Worm (Caenorhabditis elegans) whole organism, L4/young adult: ENCODE results near the gene K07H8.5.

Source experiments
- W03F9.2 ChIP-seq: fragments of 150-350 bp; optimal IDR thresholded peaks from 2 replicates; lab custom pipeline; 2014; ENCODE audit warnings: missing biosample characterization, missing genetic modification characterization
- dao-5 ChIP-seq: sonication (generic microtip); optimal IDR thresholded peaks from 2 replicates; lab custom pipeline; 2016; ENCODE audit warnings: missing genotype, missing genetic modification characterization, moderate library complexity, missing compliant biosample characterization
- him-1 ChIP-seq: sonication (generic microtip); optimal IDR thresholded peaks from 2 replicates; lab custom pipeline; 2016; ENCODE audit warnings: missing genotype, missing genetic modification reagents, missing genetic modification characterization, missing compliant biosample characterization

Gene K07H8.5

DNA sequence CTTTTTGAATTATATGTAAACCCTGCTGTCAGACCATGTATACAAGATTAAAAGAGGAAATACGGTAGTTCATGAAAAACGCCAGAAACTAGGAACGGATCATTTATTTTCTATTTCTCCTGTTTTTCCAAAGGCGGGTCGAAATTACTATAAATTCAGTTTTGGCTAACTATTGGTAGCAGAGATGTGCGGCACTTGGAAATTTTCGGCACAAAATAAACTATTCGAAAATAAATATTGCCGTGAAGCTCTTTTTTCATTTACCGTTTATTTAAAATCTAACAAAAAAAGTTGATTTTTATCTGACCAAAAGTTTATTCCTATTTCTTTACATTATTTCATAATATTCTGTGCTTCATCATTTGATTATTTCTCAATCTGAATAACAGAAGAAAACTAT is 24.0 kb upstream of the K07H8.5 start, which contains the start of gene T09A12.1:
Gene T09A12.1 (plus strand): TSS at position 301 of the 400 bp plus-strand sequence.
- TF ChIP-seq him-1 (no peak), W03F9.2 (tag; lab: Kevin White, UChicago) (no peak), dao-5 (tag; lab: Kevin White, UChicago) (no peak)

DNA sequence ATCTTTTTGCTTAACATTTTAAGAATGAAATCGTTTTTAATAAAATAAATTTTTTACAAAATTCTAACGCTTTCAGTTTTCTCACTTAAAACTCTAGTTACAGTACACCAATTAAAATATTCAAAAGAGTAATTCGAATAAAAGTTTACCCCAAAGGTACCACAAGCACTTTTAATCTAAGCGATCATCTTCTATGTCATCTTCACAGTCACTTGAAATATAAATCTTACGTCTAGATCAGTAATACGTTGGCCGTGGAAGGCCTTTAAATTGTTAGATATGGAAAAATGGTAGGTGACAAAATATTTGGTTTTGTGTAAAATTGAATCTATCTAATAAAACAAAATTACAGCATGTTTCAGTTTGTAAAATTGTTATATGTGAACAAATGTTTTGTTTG is 20.8 kb upstream of the K07H8.5 start:
- no peak for TF ChIP-seq dao-5 (tag; lab: Kevin White, UChicago)
- TF ChIP-seq W03F9.2 (tag; lab: Kevin White, UChicago), result no peak
- TF ChIP-seq him-1, result no peak

ce11 chrIV:8251346-8251745 is 16.8 kb upstream of the K07H8.5 start:
- no peak for TF ChIP-seq dao-5 (tag; lab: Kevin White, UChicago)
- no peak for TF ChIP-seq W03F9.2 (tag; lab: Kevin White, UChicago)

ce11 chrIV:8252856-8253255 is 15.3 kb upstream of the K07H8.5 start:
- TF ChIP-seq W03F9.2 (tag; lab: Kevin White, UChicago), result peak; percentile 69
- TF ChIP-seq dao-5 (tag; lab: Kevin White, UChicago), result peak; percentile 91
- TF ChIP-seq him-1, result peak; percentile 60

DNA sequence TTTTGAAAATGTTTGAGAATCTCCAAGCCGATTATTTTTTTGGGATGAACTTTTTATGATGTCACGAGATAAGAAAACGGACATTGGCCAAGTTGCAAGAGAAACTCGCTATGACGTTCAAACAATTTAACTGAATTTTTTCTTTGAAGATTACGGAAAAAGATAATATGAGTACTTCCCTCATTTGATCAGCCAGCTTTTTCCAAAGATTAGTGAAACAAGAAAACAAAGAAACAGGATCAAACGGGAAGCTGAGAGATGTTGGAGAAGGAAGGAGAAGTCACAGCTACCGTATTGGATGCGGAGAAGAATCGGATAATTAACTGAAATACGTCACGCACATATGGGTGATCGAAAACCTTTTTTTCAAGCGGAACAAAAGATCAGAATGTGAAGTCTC is 13.9 kb upstream of the K07H8.5 start:
- TF ChIP-seq him-1 (no peak), W03F9.2 (tag; lab: Kevin White, UChicago) (no peak), dao-5 (tag; lab: Kevin White, UChicago) (no peak)

ce11 chrIV:8255221-8255620 is 12.9 kb upstream of the K07H8.5 start:
- TF ChIP-seq him-1 (no peak), W03F9.2 (tag; lab: Kevin White, UChicago) (no peak), dao-5 (tag; lab: Kevin White, UChicago) (no peak)

- no peak for TF ChIP-seq dao-5 (tag; lab: Kevin White, UChicago)
- TF ChIP-seq W03F9.2 (tag; lab: Kevin White, UChicago), result no peak
- no peak for TF ChIP-seq him-1
Observed at ce11 chrIV:8259904-8260303, 8.2 kb upstream of the K07H8.5 start, which contains the start of gene K07H8.7. K07H8.7 (minus strand) TSS chrIV:8260004.

DNA sequence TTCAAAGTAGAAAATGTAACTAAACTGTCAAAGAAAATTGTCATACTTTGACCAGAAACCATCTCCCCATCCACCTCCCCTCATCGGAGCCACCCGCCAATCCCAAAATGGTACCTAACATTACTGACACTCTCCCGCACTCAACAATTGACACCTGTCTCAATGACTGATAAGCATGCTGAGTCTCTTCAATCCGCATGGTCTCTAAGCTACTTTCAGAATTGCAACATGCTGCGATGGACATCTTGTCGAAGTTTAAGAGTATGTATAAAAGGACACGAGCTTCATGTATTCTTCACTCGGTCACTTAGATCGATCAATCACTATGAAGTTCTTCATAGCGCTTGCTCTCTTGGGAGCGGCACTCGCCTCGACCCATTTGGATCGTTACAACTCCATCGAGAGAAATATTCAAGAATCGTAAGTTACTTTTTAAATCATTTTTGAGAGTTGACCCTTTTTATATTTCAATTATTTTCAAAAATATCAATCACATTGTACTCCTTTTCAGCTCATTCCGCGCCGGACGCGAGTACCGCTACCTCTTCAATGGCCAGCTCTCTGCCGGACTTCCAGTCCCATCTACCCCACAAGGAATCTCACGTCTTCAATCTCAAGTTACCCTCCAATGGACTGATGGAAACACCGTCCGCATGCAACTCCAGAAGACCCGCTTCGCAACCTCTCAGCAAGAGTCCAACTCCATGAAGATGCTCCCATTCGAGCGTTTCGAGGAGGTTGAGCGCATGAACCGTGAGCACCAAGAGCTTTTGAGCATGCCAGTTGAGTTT is 7.1 kb upstream of the K07H8.5 start, which contains the start of gene vit-6:
Gene vit-6 (plus strand): TSS at position 310 of the 791 bp plus-strand sequence.
- no peak for TF ChIP-seq him-1
- peak; percentile 50 for TF ChIP-seq dao-5 (tag; lab: Kevin White, UChicago)

DNA sequence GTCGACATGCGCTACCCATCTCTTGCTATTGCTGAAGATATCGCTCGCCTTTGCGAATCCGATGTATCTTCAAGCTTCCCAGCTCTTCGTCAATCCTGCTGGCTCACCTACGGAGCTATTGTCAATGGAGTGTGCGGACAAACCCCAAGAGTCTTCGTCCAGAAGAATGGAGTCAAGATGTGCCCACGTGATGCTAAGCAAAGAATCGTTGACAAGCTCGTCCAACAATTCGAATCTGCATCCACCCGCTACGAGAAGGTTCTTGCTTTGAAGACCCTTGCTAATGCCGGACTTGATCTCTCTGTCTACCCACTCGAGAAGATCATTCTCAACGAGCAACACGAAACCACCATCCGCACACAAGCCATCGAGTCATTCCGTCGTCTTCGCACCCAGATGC is 5.5 kb upstream of the K07H8.5 start:
- no peak for TF ChIP-seq W03F9.2 (tag; lab: Kevin White, UChicago)
- no peak for TF ChIP-seq dao-5 (tag; lab: Kevin White, UChicago)
- no peak for TF ChIP-seq him-1

DNA sequence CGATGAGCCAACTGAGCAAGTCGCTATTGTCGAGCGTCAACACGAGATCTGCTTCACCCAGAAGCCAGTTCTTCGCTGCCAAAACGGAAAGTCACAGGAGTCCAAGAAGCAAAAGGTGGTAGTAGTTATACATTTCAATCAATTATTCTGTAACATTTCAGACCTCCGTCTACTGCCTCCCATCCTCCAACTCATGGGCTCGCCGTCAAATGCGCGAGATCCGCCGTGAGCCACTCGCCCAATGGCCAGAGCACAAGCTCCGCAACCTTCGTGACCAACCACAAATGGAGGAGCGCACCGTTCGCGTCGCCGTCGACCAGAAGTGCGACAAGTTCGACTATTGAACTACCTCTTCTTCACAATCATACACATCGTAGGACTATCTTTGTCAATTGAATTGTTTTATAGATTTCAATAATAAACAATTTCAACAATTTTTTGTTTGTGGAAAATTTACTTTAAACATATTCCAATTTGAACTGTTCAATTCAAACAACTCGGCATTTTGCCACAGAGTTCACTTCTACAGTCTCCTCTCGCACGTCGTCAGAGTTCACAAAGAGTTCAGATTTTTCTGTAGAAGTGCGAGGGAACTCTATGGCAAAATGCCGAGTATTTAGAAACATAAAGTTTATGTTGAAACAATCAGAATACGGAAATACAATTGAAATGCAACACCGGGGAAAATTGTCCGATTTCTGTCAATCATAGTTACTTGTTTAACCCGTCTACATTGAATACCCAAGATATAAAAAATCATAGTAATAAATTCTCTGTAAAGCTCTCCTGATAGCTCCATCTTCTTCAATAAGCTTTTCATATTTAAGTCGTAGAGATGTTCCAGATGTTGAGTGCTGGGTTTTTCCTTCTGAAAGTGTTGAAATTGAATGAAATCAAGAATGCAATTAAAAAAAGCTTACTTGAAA is 1.8 kb upstream of the K07H8.5 start:
- TF ChIP-seq him-1, result no peak
- no peak for TF ChIP-seq W03F9.2 (tag; lab: Kevin White, UChicago)

DNA sequence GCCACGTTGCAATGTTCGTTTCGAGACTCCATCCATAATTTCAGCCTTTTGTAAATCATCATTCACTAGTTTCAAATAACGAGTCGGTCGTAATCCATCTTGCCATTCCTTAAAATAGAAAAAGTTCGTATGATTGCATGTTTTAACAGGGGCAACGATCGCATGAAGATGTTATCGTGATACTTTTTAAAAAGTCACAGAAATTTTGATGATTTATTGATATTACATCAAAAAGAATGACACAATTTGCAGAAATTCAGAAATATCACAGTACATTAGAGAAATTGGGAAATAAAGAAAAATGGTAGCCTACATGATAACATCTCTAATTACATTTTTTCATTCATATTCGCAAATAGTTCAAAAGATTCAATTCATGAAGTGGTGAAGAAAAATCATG is 5.2 kb downstream of the K07H8.5 start:
- TF ChIP-seq W03F9.2 (tag; lab: Kevin White, UChicago), result no peak
- TF ChIP-seq dao-5 (tag; lab: Kevin White, UChicago), result no peak
- TF ChIP-seq him-1, result no peak

DNA sequence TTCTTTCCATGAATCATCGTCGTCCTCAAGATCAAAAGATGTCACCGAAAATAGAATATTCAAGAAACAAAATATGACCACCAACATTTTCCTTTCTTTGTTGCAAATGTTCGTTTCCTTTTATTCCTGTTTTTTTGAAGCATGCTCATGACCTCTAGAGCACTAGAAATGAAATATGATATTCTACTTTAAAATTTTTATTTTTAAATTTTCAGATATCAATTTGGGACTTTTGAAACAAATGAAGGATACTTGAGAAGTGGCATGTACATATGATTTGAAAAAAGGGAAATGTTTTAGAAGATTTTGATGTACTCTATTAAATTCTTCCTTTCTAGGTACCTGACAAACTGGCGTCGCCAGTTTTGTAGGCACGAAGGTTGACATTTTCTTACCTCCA is 7.1 kb downstream of the K07H8.5 start, which contains the start of gene K07H8.11:
Gene K07H8.11 (minus strand): TSS at position 101 of the 400 bp plus-strand sequence.
- no peak for TF ChIP-seq dao-5 (tag; lab: Kevin White, UChicago)
- no peak for TF ChIP-seq W03F9.2 (tag; lab: Kevin White, UChicago)
- TF ChIP-seq him-1, result no peak

DNA sequence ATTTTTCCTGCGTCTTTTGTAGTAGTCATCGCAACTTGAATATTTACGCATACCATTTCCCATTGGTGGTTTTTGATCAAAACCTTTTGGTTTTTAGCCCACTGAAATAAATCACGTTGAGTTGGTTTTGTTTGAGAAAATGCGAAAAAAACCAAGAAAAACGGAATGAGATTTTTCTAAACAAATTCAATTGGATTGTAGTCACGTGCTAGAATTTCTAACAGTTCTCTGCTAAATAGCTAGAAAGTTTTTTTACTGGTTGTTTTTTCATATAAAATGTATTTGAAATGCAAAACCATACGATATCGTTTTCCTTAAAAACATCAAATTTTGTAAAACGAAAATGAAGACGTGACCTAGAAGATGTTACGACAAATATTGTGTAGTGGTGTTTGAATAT is 8.5 kb downstream of the K07H8.5 start, which contains the start of gene K07H8.12:
Gene K07H8.12 (minus strand): TSS at position 101 of the 400 bp plus-strand sequence.
- TF ChIP-seq dao-5 (tag; lab: Kevin White, UChicago) (no peak), him-1 (no peak), W03F9.2 (tag; lab: Kevin White, UChicago) (no peak)

DNA sequence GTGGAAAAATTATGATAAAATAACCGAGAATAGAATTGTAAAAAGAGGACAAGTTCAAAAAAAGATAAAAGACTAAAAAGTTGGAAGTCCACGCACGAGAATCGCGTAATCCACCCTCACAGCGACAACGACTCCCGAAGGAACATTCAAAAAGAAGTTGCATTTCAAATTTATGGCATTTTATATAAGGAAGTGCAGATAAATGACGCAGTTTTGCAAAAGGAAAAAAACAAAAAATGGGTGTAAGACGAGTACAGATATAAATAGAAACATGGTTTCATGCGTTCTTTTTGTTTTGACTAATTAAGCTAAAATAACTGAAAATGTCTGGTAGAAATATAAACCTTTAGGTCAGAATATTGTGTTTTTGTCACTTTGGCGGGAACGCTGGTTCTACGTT is 15.1 kb downstream of the K07H8.5 start:
- TF ChIP-seq dao-5 (tag; lab: Kevin White, UChicago) (no peak), W03F9.2 (tag; lab: Kevin White, UChicago) (no peak), him-1 (no peak)
